Worm (Caenorhabditis elegans) whole organism, midembryonic: ENCODE measurements around the gene gsy-1.

Experiments used
- T22C8.4 ChIP-seq: fragments of 200-800 bp; sonication (Bioruptor generic); IDR thresholded peaks from 2 replicates; pipeline ENCODE4 v1.3.6; 2022; ENCODE audit warnings: missing genetic modification characterization, missing compliant biosample characterization
- cog-1 ChIP-seq: sonication (generic microtip); optimal IDR thresholded peaks from 2 replicates; lab custom pipeline; 2016; ENCODE audit warnings: missing genetic modification characterization, missing compliant biosample characterization
- flt-1 ChIP-seq: fragments of 200-800 bp; sonication (Bioruptor generic); IDR thresholded peaks from 2 replicates; pipeline ENCODE4 v1.3.6; 2022; ENCODE audit warnings: missing genetic modification characterization, missing compliant biosample characterization
- klf-2 ChIP-seq: fragments of 200-800 bp; sonication (Bioruptor generic); conservative IDR thresholded peaks from 2 replicates; pipeline ENCODE4 v1.3.6; 2022; ENCODE audit warnings: missing genetic modification reagents, missing genetic modification characterization, missing compliant biosample characterization
- med-1 ChIP-seq: sonication (generic microtip); optimal IDR thresholded peaks from 2 replicates; lab custom pipeline; 2017; ENCODE audit warnings: missing genetic modification characterization, mild to moderate bottlenecking, missing compliant biosample characterization, antibody characterized with exemption, missing genetic modification reagents; ENCODE audit not compliant: insufficient read depth
- ref-1 ChIP-seq: fragments of 200-800 bp; sonication (Bioruptor generic); conservative IDR thresholded peaks from 2 replicates; pipeline ENCODE4 v1.3.6; 2022; ENCODE audit warnings: missing genetic modification reagents, missing genetic modification characterization, missing compliant biosample characterization
- tab-1 ChIP-seq: fragments of 200-800 bp; sonication (Bioruptor generic); IDR thresholded peaks from 2 replicates; pipeline ENCODE4 v1.3.6; 2022; ENCODE audit warnings: missing genetic modification characterization, missing compliant biosample characterization
- ztf-23 ChIP-seq: fragments of 200-800 bp; sonication (Bioruptor generic); IDR thresholded peaks from 2 replicates; pipeline ENCODE4 v1.3.6; 2022; ENCODE audit warnings: missing genetic modification reagents, missing genetic modification characterization, missing compliant biosample characterization
- ztf-29 ChIP-seq: fragments of 200-800 bp; sonication (Bioruptor generic); IDR thresholded peaks from 2 replicates; pipeline ENCODE4 v1.3.6; 2022; ENCODE audit warnings: missing genetic modification reagents, missing genetic modification characterization, missing compliant biosample characterization

- TF ChIP-seq ztf-29 (GFP tag; lab: Robert Waterston, UW) (no peak), cog-1 (tag; lab: Kevin White, UChicago) (no peak), ztf-23 (GFP tag; lab: Robert Waterston, UW) (no peak), flt-1 (GFP tag; lab: Robert Waterston, UW) (no peak), med-1 (GFP tag; lab: Kevin White, UChicago) (no peak), tab-1 (GFP tag; lab: Robert Waterston, UW) (no peak), ref-1 (GFP tag; lab: Robert Waterston, UW) (no peak), klf-2 (GFP tag; lab: Robert Waterston, UW) (no peak), T22C8.4 (no peak)
These were observed at the start of gene gsy-1 for ce11 chrII:12878071-12878668.
